Fruit fly (Drosophila melanogaster) whole organism, adult: ENCODE measurements around the gene CG44325.

Experiments
- CG11617 ChIP-seq: fragments of 200-800 bp; sonication (Bioruptor generic); optimal IDR thresholded peaks from 2 replicates; lab custom pipeline; 2017; ENCODE audit warnings: mild to moderate bottlenecking, missing biosample characterization, missing genetic modification reagents, missing genetic modification characterization
- CG12768 ChIP-seq: fragments of 200-800 bp; sonication (Bioruptor generic); optimal IDR thresholded peaks from 2 replicates; lab custom pipeline; 2017; ENCODE audit warnings: missing biosample characterization, missing genetic modification characterization, mild to moderate bottlenecking, moderate library complexity, missing genetic modification reagents
- CG14711 ChIP-seq: fragments of 200-800 bp; sonication (Bioruptor generic); optimal IDR thresholded peaks from 2 replicates; lab custom pipeline; 2018; ENCODE audit warnings: missing biosample characterization, mild to moderate bottlenecking, missing genetic modification characterization, moderate library complexity
- CG1620 ChIP-seq: fragments of 200-800 bp; sonication (Bioruptor generic); optimal IDR thresholded peaks from 2 replicates; lab custom pipeline; 2016; ENCODE audit warnings: missing biosample characterization, missing genetic modification characterization
- CG33017 ChIP-seq: fragments of 200-800 bp; sonication (Bioruptor generic); optimal IDR thresholded peaks from 2 replicates; lab custom pipeline; 2018; ENCODE audit warnings: missing biosample characterization, mild to moderate bottlenecking, missing genetic modification characterization, moderate library complexity
- CG5204 ChIP-seq: fragments of 200-800 bp; sonication (Bioruptor generic); optimal IDR thresholded peaks from 2 replicates; lab custom pipeline; 2016; ENCODE audit warnings: missing biosample characterization, missing genetic modification characterization
- CG7045 ChIP-seq: fragments of 200-800 bp; sonication (Bioruptor generic); optimal IDR thresholded peaks from 2 replicates; lab custom pipeline; 2017; ENCODE audit warnings: missing biosample characterization, mild to moderate bottlenecking, missing genetic modification characterization
- CG7101 ChIP-seq: fragments of 200-800 bp; sonication (Bioruptor generic); optimal IDR thresholded peaks from 2 replicates; lab custom pipeline; 2018; ENCODE audit warnings: missing biosample characterization, mild to moderate bottlenecking, missing genetic modification characterization, moderate library complexity
- Clk ChIP-seq: fragments of 200-800 bp; sonication (Bioruptor generic); optimal IDR thresholded peaks from 2 replicates; lab custom pipeline; 2017; ENCODE audit warnings: missing biosample characterization, missing genetic modification characterization
- Crg-1 ChIP-seq: fragments of 200-800 bp; sonication (Bioruptor generic); optimal IDR thresholded peaks from 2 replicates; lab custom pipeline; 2016; ENCODE audit warnings: missing biosample characterization, missing genetic modification characterization
- Hr96 ChIP-seq: fragments of 200-800 bp; sonication (Bioruptor generic); optimal IDR thresholded peaks from 2 replicates; lab custom pipeline; 2016; ENCODE audit warnings: missing biosample characterization, missing genetic modification characterization
- Mnt ChIP-seq: fragments of 200-800 bp; sonication (Bioruptor generic); optimal IDR thresholded peaks from 2 replicates; lab custom pipeline; 2016; ENCODE audit warnings: missing biosample characterization, mild to moderate bottlenecking, missing genetic modification characterization
- bab1 ChIP-seq: fragments of 200-800 bp; sonication (Bioruptor generic); optimal IDR thresholded peaks from 3 replicates; lab custom pipeline; 2019; ENCODE audit warnings: missing biosample characterization, mild to moderate bottlenecking, missing genetic modification characterization, moderate library complexity
- cic ChIP-seq: fragments of 200-800 bp; sonication (Bioruptor generic); optimal IDR thresholded peaks from 2 replicates; lab custom pipeline; 2017; ENCODE audit warnings: missing biosample characterization, mild to moderate bottlenecking, missing genetic modification characterization, moderate library complexity
- cnc ChIP-seq, 2 experiments: fragments of >200 bp; optimal IDR thresholded peaks; 2 replicates each; lab custom pipeline; 2017
- kay ChIP-seq: fragments of 200-800 bp; sonication (Bioruptor generic); peaks from one replicate; lab custom pipeline; 2016; ENCODE audit warnings: missing biosample characterization, missing genetic modification characterization, borderline replicate concordance
- ovo ChIP-seq: fragments of 200-800 bp; sonication (Bioruptor generic); optimal IDR thresholded peaks from 2 replicates; lab custom pipeline; 2016; ENCODE audit warnings: missing biosample characterization, missing genetic modification characterization
- pad ChIP-seq: fragments of 200-800 bp; sonication (Bioruptor generic); optimal IDR thresholded peaks from 3 replicates; lab custom pipeline; 2017; ENCODE audit warnings: missing biosample characterization, missing genetic modification characterization, mild to moderate bottlenecking, moderate library complexity, missing genetic modification reagents
- tj ChIP-seq: fragments of 200-800 bp; sonication (Bioruptor generic); optimal IDR thresholded peaks from 3 replicates; lab custom pipeline; 2017; ENCODE audit warnings: missing biosample characterization, mild to moderate bottlenecking, missing genetic modification characterization, moderate library complexity
- toe ChIP-seq: fragments of 200-800 bp; sonication (Bioruptor generic); optimal IDR thresholded peaks from 2 replicates; lab custom pipeline; 2016; ENCODE audit warnings: missing biosample characterization, missing genetic modification characterization

Gene CG44325

DNA sequence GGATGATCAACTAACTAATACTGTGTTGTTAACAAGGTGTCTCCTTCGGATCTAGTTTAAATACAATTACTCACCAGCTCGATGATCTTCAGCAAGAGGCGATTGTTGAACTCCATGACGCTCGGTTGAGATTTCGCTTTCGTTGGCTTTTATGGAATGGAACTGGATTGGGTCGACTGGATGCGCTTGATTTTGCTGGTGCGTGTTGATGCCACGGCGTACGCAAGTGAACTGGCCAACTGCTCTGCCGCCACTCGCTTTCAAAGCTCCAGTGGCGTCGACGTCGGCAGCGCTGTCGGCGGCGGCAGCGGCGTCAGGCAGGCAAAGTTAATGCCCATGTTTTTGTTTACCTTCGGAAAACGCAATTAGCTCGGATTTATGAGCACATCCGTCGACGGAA, at the start of gene CG44325:
CG44325 (minus strand) TSS at position 237 of the 400 bp plus-strand sequence.
- no peak for TF ChIP-seq ovo (GFP tag; lab: Kevin White, UChicago)
- no peak for TF ChIP-seq tj (GFP tag; lab: Kevin White, UChicago)
- TF ChIP-seq bab1 = peak; percentile 27

DNA sequence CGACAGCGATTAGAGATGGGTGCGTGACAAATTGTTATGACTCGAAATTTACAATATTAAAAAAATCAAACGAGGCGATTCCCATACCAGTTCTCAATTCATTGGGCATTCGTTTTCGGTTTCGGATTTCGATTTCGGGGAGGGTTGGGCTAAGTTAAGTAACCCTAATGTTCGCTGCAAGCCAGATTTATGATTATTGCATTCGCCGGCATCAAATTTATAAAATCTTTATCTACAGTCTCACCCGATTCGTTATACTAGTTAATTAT, 49.6 kb upstream of the CG44325 start:
- TF ChIP-seq Clk (GFP tag; lab: Kevin White, UChicago) (no peak), bab1 (no peak), CG14711 (no peak), Hr96 (GFP tag; lab: Kevin White, UChicago) (no peak), cic (no peak), CG7045 (GFP tag; lab: Kevin White, UChicago) (no peak), tj (GFP tag; lab: Kevin White, UChicago) (no peak), CG1620 (GFP tag; lab: Kevin White, UChicago) (no peak), pad (GFP tag; lab: Kevin White, UChicago) (no peak), cnc (optimal IDR thresholded peaks at IDR 0.05; lab: Kevin White, UChicago) (no peak), Crg-1 (GFP tag; lab: Kevin White, UChicago) (no peak), toe (GFP tag; lab: Kevin White, UChicago) (no peak), CG33017 (tag; lab: Kevin White, UChicago) (no peak), kay (GFP tag; lab: Kevin White, UChicago) (no peak), Mnt (GFP tag; lab: Kevin White, UChicago) (no peak), CG12768 (no peak), CG5204 (GFP tag; lab: Kevin White, UChicago) (no peak), CG7101 (tag; lab: Kevin White, UChicago) (no peak), ovo (GFP tag; lab: Kevin White, UChicago) (no peak), CG11617 (GFP tag; lab: Kevin White, UChicago) (no peak)

DNA sequence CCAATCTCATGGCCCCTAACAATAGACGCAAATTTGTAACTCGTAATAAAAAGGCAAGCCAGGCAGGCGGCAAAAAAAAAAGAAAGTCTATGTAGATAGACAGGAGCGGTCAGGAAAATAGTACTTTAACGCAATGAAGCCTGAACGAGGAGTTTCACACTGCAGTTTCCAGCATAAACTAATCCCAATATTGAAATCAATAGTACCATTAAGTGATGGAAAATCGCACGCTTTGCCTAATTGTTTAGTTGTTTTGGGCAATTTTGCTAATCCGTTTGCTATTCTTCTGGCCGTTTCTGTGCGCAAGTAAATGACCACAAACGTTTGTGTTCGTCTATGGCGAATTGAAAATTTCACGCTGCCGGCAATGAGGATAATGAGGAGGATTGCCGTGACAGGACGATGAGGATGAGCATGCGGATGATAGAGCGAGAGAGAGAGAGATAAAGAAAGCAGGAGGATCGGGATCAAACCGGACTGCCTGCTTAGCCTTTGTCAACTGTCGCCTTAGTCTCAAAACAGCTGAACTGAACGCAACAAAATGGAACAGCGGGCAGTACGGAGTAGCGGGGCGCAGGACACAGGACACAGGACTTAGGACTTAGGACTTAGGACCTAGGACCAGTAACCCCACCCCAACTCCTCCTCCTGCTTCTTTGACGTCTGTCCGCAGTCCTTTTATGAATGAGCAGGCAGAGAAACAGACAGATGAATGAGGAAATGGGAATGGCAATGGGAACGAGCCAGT, 49.1 kb upstream of the CG44325 start:
- TF ChIP-seq cic (no peak), pad (GFP tag; lab: Kevin White, UChicago) (no peak), toe (GFP tag; lab: Kevin White, UChicago) (no peak), CG33017 (tag; lab: Kevin White, UChicago) (no peak), CG5204 (GFP tag; lab: Kevin White, UChicago) (no peak), bab1 (no peak), tj (GFP tag; lab: Kevin White, UChicago) (no peak), Clk (GFP tag; lab: Kevin White, UChicago) (no peak), ovo (GFP tag; lab: Kevin White, UChicago) (no peak), Hr96 (GFP tag; lab: Kevin White, UChicago) (no peak), Mnt (GFP tag; lab: Kevin White, UChicago) (no peak), CG14711 (no peak), CG12768 (no peak), CG1620 (GFP tag; lab: Kevin White, UChicago) (no peak)

DNA sequence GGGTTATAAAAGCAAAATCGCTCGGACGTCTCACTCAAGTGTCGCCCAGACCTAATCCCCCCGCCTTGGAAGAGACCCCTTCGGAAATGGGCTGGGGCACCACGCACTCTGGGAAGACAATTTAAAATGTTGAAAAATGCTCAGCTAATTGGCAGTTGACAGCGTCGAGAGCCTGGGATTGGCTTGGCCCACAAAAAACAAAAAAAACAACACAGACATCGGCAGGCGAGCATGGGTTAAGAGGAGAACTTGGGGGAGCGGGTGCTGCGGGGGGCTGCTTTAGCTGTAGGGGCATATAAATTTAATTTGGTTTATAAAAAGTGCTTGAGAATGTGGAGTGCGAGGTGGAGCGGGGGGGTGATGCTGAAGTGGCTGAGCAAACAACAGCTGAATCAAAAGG, 44.2 kb upstream of the CG44325 start:
- TF ChIP-seq CG7045 (GFP tag; lab: Kevin White, UChicago) (no peak), CG1620 (GFP tag; lab: Kevin White, UChicago) (no peak), cic (no peak), CG5204 (GFP tag; lab: Kevin White, UChicago) (no peak)

DNA sequence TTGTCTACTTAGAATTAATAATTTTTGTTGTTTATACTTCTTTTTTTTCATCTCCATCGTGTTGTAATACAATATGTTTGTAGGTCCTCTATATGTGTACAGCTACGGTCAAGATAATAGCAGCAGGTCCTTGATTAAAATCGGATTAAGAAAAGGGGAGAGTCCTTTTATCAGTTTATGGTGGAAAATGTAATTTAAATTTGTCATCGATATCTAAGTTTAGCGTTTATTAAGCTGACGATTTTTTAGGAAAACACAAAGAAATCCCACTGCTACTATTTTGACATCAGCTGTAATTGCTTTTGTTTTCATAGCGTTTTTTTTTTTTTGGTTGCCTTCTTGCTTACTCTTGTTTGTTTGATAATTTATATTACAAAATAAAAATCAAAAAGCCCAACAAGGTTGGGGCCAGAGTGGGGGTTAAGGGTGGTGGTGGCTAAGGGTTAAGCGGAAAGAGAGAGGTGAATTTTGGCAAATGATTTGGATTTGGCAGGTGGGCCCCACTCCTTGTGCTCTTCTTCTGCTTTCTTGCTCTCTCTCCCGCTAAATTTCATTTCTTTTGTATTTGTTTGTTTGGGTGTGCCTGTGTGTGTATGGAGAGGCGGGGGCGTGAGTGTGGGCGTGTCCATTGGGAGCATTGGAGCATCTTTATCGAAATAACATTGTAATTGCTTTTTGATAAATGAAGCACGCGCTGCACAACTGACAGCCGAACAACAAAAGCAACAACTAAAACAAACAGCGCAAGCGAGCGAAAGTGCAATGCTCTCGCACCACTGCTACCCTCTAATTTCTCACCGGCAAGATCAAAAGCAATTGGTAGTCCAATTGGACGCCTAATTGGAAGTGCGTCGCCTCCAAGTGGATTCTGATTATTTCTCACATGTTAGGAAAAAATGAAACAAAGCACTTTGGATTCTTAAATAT, 42.8 kb upstream of the CG44325 start:
- TF ChIP-seq CG1620 (GFP tag; lab: Kevin White, UChicago) (no peak), CG14711 (peak; percentile 32), bab1 (peak; percentile 17)

DNA sequence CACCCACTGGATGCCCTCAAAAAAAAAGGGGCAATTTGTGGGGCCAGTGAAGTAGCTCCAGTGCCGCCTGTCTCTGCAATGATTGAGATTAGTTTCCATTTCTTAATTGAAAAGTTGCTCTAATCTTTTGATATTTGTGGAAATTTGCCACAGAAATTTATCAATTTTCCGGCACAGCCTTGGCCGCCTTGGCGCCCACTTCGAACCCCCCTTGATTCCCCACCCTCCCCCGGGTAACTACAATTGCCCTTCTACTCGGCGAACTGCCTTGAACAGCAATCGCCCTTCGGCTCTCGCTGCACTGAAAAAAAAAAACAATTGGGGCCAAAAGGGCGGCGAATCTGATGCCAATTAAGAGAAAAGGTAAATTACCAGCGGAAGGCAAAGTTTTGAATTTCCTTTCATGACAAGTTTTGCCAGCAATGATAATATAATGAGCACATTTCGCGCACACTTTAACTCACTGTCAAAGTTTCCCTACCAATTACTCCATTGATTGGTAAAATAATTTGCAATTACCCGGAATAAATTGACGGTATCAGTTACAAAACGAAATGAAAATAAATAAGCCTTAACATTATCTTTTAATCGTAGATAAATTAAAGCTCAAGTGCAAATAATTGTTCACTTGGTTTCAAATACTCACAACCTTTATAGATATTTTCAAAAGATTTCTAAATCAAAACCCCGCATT, 41.5 kb upstream of the CG44325 start:
- TF ChIP-seq cic = no peak
- no peak for TF ChIP-seq Mnt (GFP tag; lab: Kevin White, UChicago)
